Fruit fly (Drosophila melanogaster) whole organism, embryonic: ENCODE data around the gene srl.

Experiments
- CG10321 ChIP-seq: fragments of 200-800 bp; sonication (Bioruptor generic); IDR thresholded peaks from 2 replicates; pipeline ENCODE4 v1.3.6; 2022; ENCODE audit warnings: missing biosample characterization, missing genetic modification characterization
- CG11085 ChIP-seq: fragments of 200-800 bp; sonication (Bioruptor generic); IDR thresholded peaks from 2 replicates; pipeline ENCODE4 v1.3.6; 2022; ENCODE audit warnings: missing biosample characterization, missing genetic modification characterization
- CG12236 ChIP-seq: fragments of 200-800 bp; sonication (Bioruptor generic); optimal IDR thresholded peaks from 2 replicates; lab custom pipeline; 2016; ENCODE audit warnings: missing biosample characterization, missing genetic modification characterization
- CG1529 ChIP-seq: fragments of 200-800 bp; sonication (Bioruptor generic); optimal IDR thresholded peaks from 3 replicates; lab custom pipeline; 2018; ENCODE audit warnings: missing biosample characterization, missing genetic modification characterization
- CG15696 ChIP-seq: fragments of 200-800 bp; sonication (Bioruptor generic); optimal IDR thresholded peaks from 2 replicates; lab custom pipeline; 2019; ENCODE audit warnings: missing biosample characterization, mild to moderate bottlenecking, missing genetic modification characterization, moderate library complexity
- CG18619 ChIP-seq: fragments of 200-800 bp; sonication (Bioruptor generic); optimal IDR thresholded peaks from 3 replicates; lab custom pipeline; 2017; ENCODE audit warnings: missing biosample characterization, mild to moderate bottlenecking, missing genetic modification characterization
- CG2116 ChIP-seq: fragments of 200-800 bp; sonication (Bioruptor generic); optimal IDR thresholded peaks from 3 replicates; lab custom pipeline; 2018; ENCODE audit warnings: missing biosample characterization, mild to moderate bottlenecking, missing genetic modification characterization
- CG31388 ChIP-seq: fragments of 200-800 bp; sonication (Bioruptor generic); optimal IDR thresholded peaks from 2 replicates; lab custom pipeline; 2016; ENCODE audit warnings: missing biosample characterization, missing genetic modification characterization
- CG34422 ChIP-seq: fragments of 200-800 bp; sonication (Bioruptor generic); IDR thresholded peaks from 3 replicates; pipeline ENCODE4 v1.3.6; 2022; ENCODE audit warnings: missing biosample characterization, missing genetic modification characterization
- CG3838 ChIP-seq: fragments of 200-800 bp; sonication (Bioruptor generic); optimal IDR thresholded peaks from 3 replicates; lab custom pipeline; 2016; ENCODE audit warnings: missing biosample characterization, missing genetic modification characterization
- CG4404 ChIP-seq: fragments of 200-800 bp; sonication (Bioruptor generic); IDR thresholded peaks from 2 replicates; pipeline ENCODE4 v1.3.6; 2022; ENCODE audit warnings: missing biosample characterization, missing genetic modification characterization
- CG6254 ChIP-seq: fragments of 200-800 bp; sonication (Bioruptor generic); optimal IDR thresholded peaks from 3 replicates; lab custom pipeline; 2017; ENCODE audit warnings: mild to moderate bottlenecking, missing biosample characterization, missing genetic modification reagents, missing genetic modification characterization
- CG6654 ChIP-seq: fragments of 200-800 bp; sonication (Bioruptor generic); optimal IDR thresholded peaks from 2 replicates; lab custom pipeline; 2017; ENCODE audit warnings: missing biosample characterization, mild to moderate bottlenecking, missing genetic modification characterization
- CG8359 ChIP-seq: fragments of 200-800 bp; sonication (Bioruptor generic); optimal IDR thresholded peaks from 2 replicates; lab custom pipeline; 2017; ENCODE audit warnings: missing biosample characterization, mild to moderate bottlenecking, missing genetic modification characterization, borderline replicate concordance
- CG8388 ChIP-seq: fragments of 200-800 bp; sonication (Bioruptor generic); optimal IDR thresholded peaks from 2 replicates; lab custom pipeline; 2019; ENCODE audit warnings: missing biosample characterization, mild to moderate bottlenecking, missing genetic modification characterization, moderate library complexity
- CG8478 ChIP-seq: fragments of >200 bp; optimal IDR thresholded peaks from 2 replicates; lab custom pipeline; 2018
- CG8924 ChIP-seq: fragments of 200-800 bp; optimal IDR thresholded peaks from 3 replicates; lab custom pipeline; 2019; ENCODE audit warnings: missing biosample characterization, mild to moderate bottlenecking, missing genetic modification characterization, moderate library complexity
- D19B ChIP-seq: fragments of 200-800 bp; sonication (Bioruptor generic); optimal IDR thresholded peaks from 2 replicates; lab custom pipeline; 2017; ENCODE audit warnings: missing biosample characterization, mild to moderate bottlenecking, missing genetic modification characterization
- H15 ChIP-seq: fragments of 200-800 bp; sonication (Bioruptor generic); IDR thresholded peaks from 3 replicates; pipeline ENCODE4 v1.3.6; 2022; ENCODE audit warnings: missing biosample characterization, missing genetic modification characterization
- Hsf ChIP-seq: fragments of 200-800 bp; sonication (Bioruptor generic); optimal IDR thresholded peaks from 3 replicates; lab custom pipeline; 2016; ENCODE audit warnings: missing biosample characterization, missing genetic modification characterization
- Lhr ChIP-seq: fragments of 200-800 bp; sonication (Bioruptor generic); optimal IDR thresholded peaks from 3 replicates; lab custom pipeline; 2017; ENCODE audit warnings: mild to moderate bottlenecking, missing biosample characterization, missing genetic modification reagents, missing genetic modification characterization
- Lim3 ChIP-seq: fragments of 200-800 bp; sonication (Bioruptor generic); IDR thresholded peaks from 2 replicates; pipeline ENCODE4 v1.3.6; 2022; ENCODE audit warnings: missing biosample characterization, missing genetic modification characterization
- MTF-1 ChIP-seq: fragments of 200-800 bp; sonication (Bioruptor generic); optimal IDR thresholded peaks from 2 replicates; lab custom pipeline; 2018; ENCODE audit warnings: missing biosample characterization, mild to moderate bottlenecking, missing genetic modification characterization, borderline replicate concordance
- Meics ChIP-seq: fragments of 200-800 bp; sonication (Bioruptor generic); optimal IDR thresholded peaks from 2 replicates; lab custom pipeline; 2017; ENCODE audit warnings: missing biosample characterization, mild to moderate bottlenecking, missing genetic modification characterization
- Neu2 ChIP-seq: fragments of 200-800 bp; sonication (Bioruptor generic); optimal IDR thresholded peaks from 3 replicates; lab custom pipeline; 2016; ENCODE audit warnings: missing biosample characterization, missing genetic modification characterization, borderline replicate concordance
- NfI ChIP-seq: fragments of 200-800 bp; sonication (Bioruptor generic); optimal IDR thresholded peaks from 3 replicates; lab custom pipeline; 2018; ENCODE audit warnings: missing biosample characterization, mild to moderate bottlenecking, missing genetic modification characterization, moderate library complexity
- Opbp ChIP-seq: fragments of 200-800 bp; sonication (Bioruptor generic); IDR thresholded peaks from 3 replicates; pipeline ENCODE4 v1.3.6; 2022; ENCODE audit warnings: missing biosample characterization, missing genetic modification characterization; ENCODE audit not compliant: partially characterized antibody
- Rfx ChIP-seq: fragments of 200-800 bp; sonication (Bioruptor generic); IDR thresholded peaks from 2 replicates; pipeline ENCODE4 v1.3.6; 2022; ENCODE audit warnings: missing biosample characterization, missing genetic modification characterization
- Six4 ChIP-seq: fragments of 200-800 bp; sonication (Bioruptor generic); optimal IDR thresholded peaks from 2 replicates; lab custom pipeline; 2016; ENCODE audit warnings: missing biosample characterization, missing genetic modification characterization
- abd-A ChIP-seq: fragments of 200-800 bp; sonication (Bioruptor generic); optimal IDR thresholded peaks from 3 replicates; lab custom pipeline; 2019; ENCODE audit warnings: missing biosample characterization, mild to moderate bottlenecking, missing genetic modification characterization, moderate library complexity
- ac ChIP-seq: fragments of 200-800 bp; sonication (Bioruptor generic); optimal IDR thresholded peaks from 3 replicates; lab custom pipeline; 2017; ENCODE audit warnings: missing biosample characterization, mild to moderate bottlenecking, missing genetic modification characterization
- bcd ChIP-seq: fragments of 200-800 bp; sonication (Bioruptor generic); optimal IDR thresholded peaks from 2 replicates; lab custom pipeline; 2017; ENCODE audit warnings: missing biosample characterization, mild to moderate bottlenecking, missing genetic modification characterization
- btn ChIP-seq: fragments of 200-800 bp; sonication (Bioruptor generic); optimal IDR thresholded peaks from 2 replicates; lab custom pipeline; 2016; ENCODE audit warnings: missing biosample characterization, missing genetic modification characterization
- corto ChIP-seq: fragments of 200-800 bp; sonication (Bioruptor generic); optimal IDR thresholded peaks from 2 replicates; lab custom pipeline; 2016; ENCODE audit warnings: missing biosample characterization, mild to moderate bottlenecking, missing genetic modification characterization, moderate library complexity
- cwo ChIP-seq: fragments of 200-800 bp; sonication (Bioruptor generic); optimal IDR thresholded peaks from 3 replicates; lab custom pipeline; 2017; ENCODE audit warnings: missing biosample characterization, missing genetic modification characterization, mild to moderate bottlenecking, moderate library complexity, missing genetic modification reagents
- dimm ChIP-seq: fragments of 200-800 bp; sonication (Bioruptor generic); IDR thresholded peaks from 2 replicates; pipeline ENCODE4 v1.3.6; 2022; ENCODE audit warnings: missing biosample characterization, missing genetic modification characterization
- fd96Cb ChIP-seq: fragments of 200-800 bp; sonication (Bioruptor generic); optimal IDR thresholded peaks from 2 replicates; lab custom pipeline; 2018; ENCODE audit warnings: missing biosample characterization, mild to moderate bottlenecking, missing genetic modification characterization, moderate library complexity
- hbn ChIP-seq: fragments of 200-800 bp; sonication (Bioruptor generic); IDR thresholded peaks from 2 replicates; pipeline ENCODE4 v1.3.6; 2022; ENCODE audit warnings: missing biosample characterization, missing genetic modification characterization; ENCODE audit not compliant: partially characterized antibody
- jumu ChIP-seq: fragments of 200-800 bp; sonication (Bioruptor generic); optimal IDR thresholded peaks from 3 replicates; lab custom pipeline; 2016; ENCODE audit warnings: missing biosample characterization, missing genetic modification characterization
- kni ChIP-seq: fragments of 200-800 bp; sonication (Bioruptor generic); optimal IDR thresholded peaks from 3 replicates; lab custom pipeline; 2017; ENCODE audit warnings: mild to moderate bottlenecking, missing biosample characterization, missing genetic modification reagents, missing genetic modification characterization
- lilli ChIP-seq: fragments of 200-800 bp; sonication (Bioruptor generic); optimal IDR thresholded peaks from 3 replicates; lab custom pipeline; 2016; ENCODE audit warnings: missing biosample characterization, missing genetic modification characterization
- onecut ChIP-seq: fragments of 200-800 bp; sonication (Bioruptor generic); IDR thresholded peaks from 2 replicates; pipeline ENCODE4 v1.3.6; 2022; ENCODE audit warnings: missing biosample characterization, missing genetic modification characterization
- peb ChIP-seq: fragments of 200-800 bp; sonication (Bioruptor generic); IDR thresholded peaks from 2 replicates; pipeline ENCODE4 v1.3.6; 2022; ENCODE audit warnings: missing biosample characterization, missing genetic modification characterization
- pnt ChIP-seq: fragments of 200-800 bp; sonication (Bioruptor generic); optimal IDR thresholded peaks from 3 replicates; lab custom pipeline; 2016; ENCODE audit warnings: missing biosample characterization, missing genetic modification characterization
- prd ChIP-seq, 3 experiments: fragments of >200 bp in 2 of 3; fragments of 200-800 bp in 1 of 3; sonication (Bioruptor generic) in 1 of 3; optimal IDR thresholded peaks in 2 of 3; IDR thresholded peaks in 1 of 3; 2 replicates in 2 of 3; 3 replicates in 1 of 3; pipeline versions ENCODE4 v1.3.6 to Lab custom; 2017 to 2022; ENCODE audit warnings: missing biosample characterization in 1 of 3, missing genetic modification characterization in 1 of 3
- psq ChIP-seq: fragments of 200-800 bp; sonication (Bioruptor generic); optimal IDR thresholded peaks from 2 replicates; lab custom pipeline; 2017; ENCODE audit warnings: missing biosample characterization, missing genetic modification characterization
- shn ChIP-seq: fragments of 200-800 bp; sonication (Bioruptor generic); optimal IDR thresholded peaks from 3 replicates; lab custom pipeline; 2016; ENCODE audit warnings: missing biosample characterization, missing genetic modification characterization
- tin ChIP-seq: fragments of 200-800 bp; sonication (Bioruptor generic); optimal IDR thresholded peaks from 3 replicates; lab custom pipeline; 2016; ENCODE audit warnings: missing biosample characterization, missing genetic modification characterization
- zen ChIP-seq: fragments of 200-800 bp; sonication (Bioruptor generic); optimal IDR thresholded peaks from 3 replicates; lab custom pipeline; 2018; ENCODE audit warnings: missing biosample characterization, mild to moderate bottlenecking, missing genetic modification characterization, moderate library complexity

The srl gene

dm6 chr3R:4428585-4429464, at the start of gene srl (continued):
- TF ChIP-seq CG34422 (GFP tag; lab: Robert Waterston, UW): peak; percentile 94
- no peak for TF ChIP-seq CG3838
- peak; percentile 23 for TF ChIP-seq shn (GFP tag; lab: Kevin White, UChicago)
- TF ChIP-seq Lim3 (GFP tag; lab: Robert Waterston, UW): no peak
- TF ChIP-seq Six4 (GFP tag; lab: Kevin White, UChicago): no peak
- no peak for TF ChIP-seq bcd (GFP tag; lab: Kevin White, UChicago)
- no peak for TF ChIP-seq dimm (GFP tag; lab: Robert Waterston, UW)
- no peak for TF ChIP-seq CG1529
- peak; percentile 36 for TF ChIP-seq CG8478 (lab: Kevin White, UChicago)
- TF ChIP-seq CG8924 (tag; lab: Kevin White, UChicago): no peak
- no peak for TF ChIP-seq CG10321 (GFP tag; lab: Robert Waterston, UW)
- peak; percentile 3 for TF ChIP-seq lilli (GFP tag; lab: Kevin White, UChicago)
- TF ChIP-seq abd-A (tag; lab: Kevin White, UChicago): no peak
- TF ChIP-seq NfI (GFP tag; lab: Kevin White, UChicago): no peak
- no peak for TF ChIP-seq Neu2
- TF ChIP-seq Rfx (GFP tag; lab: Robert Waterston, UW): peak; percentile 47; the same call in 1 of the 2 replicates
- TF ChIP-seq jumu (GFP tag; lab: Kevin White, UChicago): peak; percentile 15
- TF ChIP-seq CG11085: no peak
- TF ChIP-seq hbn: no peak
- TF ChIP-seq CG8388: no peak
- no peak for TF ChIP-seq CG4404 (GFP tag; lab: Robert Waterston, UW)
- TF ChIP-seq ac (GFP tag; lab: Kevin White, UChicago): no peak
- no peak for TF ChIP-seq fd96Cb (tag; lab: Kevin White, UChicago)
- TF ChIP-seq corto (GFP tag; lab: Kevin White, UChicago): no peak
- TF ChIP-seq tin: no peak
- no peak for TF ChIP-seq Hsf
- TF ChIP-seq CG31388 (GFP tag; lab: Kevin White, UChicago): no peak
- TF ChIP-seq CG8359 (GFP tag; lab: Kevin White, UChicago): no peak
- TF ChIP-seq Lhr (GFP tag; lab: Kevin White, UChicago): peak; percentile 56
- TF ChIP-seq prd (optimal IDR thresholded peaks at IDR 0.05; lab: Kevin White, UChicago): no peak
- no peak for TF ChIP-seq prd (GFP tag; IDR thresholded peaks at IDR 0.05; lab: Robert Waterston, UW)
- TF ChIP-seq CG18619 (GFP tag; lab: Kevin White, UChicago): no peak
- no peak for TF ChIP-seq kni (GFP tag; lab: Kevin White, UChicago)
- TF ChIP-seq CG12236 (GFP tag; lab: Kevin White, UChicago): no peak
- no peak for TF ChIP-seq CG6654 (GFP tag; lab: Kevin White, UChicago)
- TF ChIP-seq Meics: no peak
- no peak for TF ChIP-seq CG15696 (tag; lab: Kevin White, UChicago)
- TF ChIP-seq H15 (GFP tag; lab: Robert Waterston, UW): no peak
- peak; percentile 42 for TF ChIP-seq cwo
- no peak for TF ChIP-seq pnt
- no peak for TF ChIP-seq btn (GFP tag; lab: Kevin White, UChicago)
- no peak for TF ChIP-seq peb (GFP tag; lab: Robert Waterston, UW)
- TF ChIP-seq MTF-1: peak; percentile 11
- no peak for TF ChIP-seq D19B (GFP tag; lab: Kevin White, UChicago)
- TF ChIP-seq CG6254: no peak
- peak; percentile 70 for TF ChIP-seq CG2116 (GFP tag; lab: Kevin White, UChicago)
- no peak for TF ChIP-seq zen (tag; lab: Kevin White, UChicago)
- no peak for TF ChIP-seq onecut (GFP tag; lab: Robert Waterston, UW)
- TF ChIP-seq psq: no peak
- peak; percentile 39; the same call in 2 of the 3 replicates for TF ChIP-seq Opbp (GFP tag; lab: Robert Waterston, UW)
